Worm (Caenorhabditis elegans): Measurements from ENCODE around the gene oma-1.

The oma-1 gene

ce11 chrIV:8872958-8873357 lies 15.8 kb upstream of the oma-1 start, which contains the start of gene C09G9.3:
Gene C09G9.3, minus strand, starts transcription at chrIV:8873058.
- TF ChIP-seq mab-5 (tag; optimal IDR thresholded peaks at IDR 0.05): no peak
- no peak for TF ChIP-seq unc-120 (tag; optimal IDR thresholded peaks at IDR 0.05; ENCODE audit: poor library complexity, severe bottlenecking)
- TF ChIP-seq zip-8 (tag; optimal IDR thresholded peaks at IDR 0.05): no peak
- TF ChIP-seq lsy-2 (tag; optimal IDR thresholded peaks at IDR 0.05): no peak
- no peak for TF ChIP-seq bed-3 (GFP tag; optimal IDR thresholded peaks at IDR 0.05)
- TF ChIP-seq flh-1 (GFP tag; optimal IDR thresholded peaks at IDR 0.05): no peak
- no peak for TF ChIP-seq lin-32 (GFP tag; optimal IDR thresholded peaks at IDR 0.05)
- no peak for TF ChIP-seq ceh-39 (tag; optimal IDR thresholded peaks at IDR 0.05)
- no peak for TF ChIP-seq unc-39 (tag; optimal IDR thresholded peaks at IDR 0.05)

- TF ChIP-seq nhr-28 (tag; optimal IDR thresholded peaks at IDR 0.05) (no peak), pha-4 (tag; optimal IDR thresholded peaks at IDR 0.05) (no peak), nhr-76 (tag; optimal IDR thresholded peaks at IDR 0.05) (no peak), drap-1 (GFP tag; optimal IDR thresholded peaks at IDR 0.05) (no peak), mep-1 (tag; optimal IDR thresholded peaks at IDR 0.05) (no peak), ceh-43 (GFP tag; optimal IDR thresholded peaks at IDR 0.05) (no peak), M03D4.4 (tag; optimal IDR thresholded peaks at IDR 0.05) (no peak), unc-62 (GFP tag; optimal IDR thresholded peaks at IDR 0.05) (no peak), sem-2 (GFP tag; optimal IDR thresholded peaks at IDR 0.05) (no peak), unc-39 (tag; optimal IDR thresholded peaks at IDR 0.05) (no peak), lin-13 (tag; optimal IDR thresholded peaks at IDR 0.05) (no peak), cnd-1 (tag; optimal IDR thresholded peaks at IDR 0.05) (no peak)
Measured at ce11 chrIV:8873847-8874246, 14.9 kb upstream of the oma-1 start, which contains the start of gene hdl-2. Gene hdl-2, plus strand, starts transcription at chrIV:8874147.

ce11 chrIV:8879810-8880209 lies 9.0 kb upstream of the oma-1 start, which contains the start of gene npax-4:
Gene npax-4, minus strand, starts transcription at chrIV:8879910.
- TF ChIP-seq cnd-1 (tag; optimal IDR thresholded peaks at IDR 0.05): no peak
- no peak for TF ChIP-seq mep-1 (tag; optimal IDR thresholded peaks at IDR 0.05)
- no peak for TF ChIP-seq ces-1 (GFP tag; optimal IDR thresholded peaks at IDR 0.05)
- no peak for TF ChIP-seq sem-2 (GFP tag; optimal IDR thresholded peaks at IDR 0.05)
- TF ChIP-seq nhr-76 (tag; optimal IDR thresholded peaks at IDR 0.05): no peak
- no peak for TF ChIP-seq unc-120 (tag; optimal IDR thresholded peaks at IDR 0.05; ENCODE audit: poor library complexity, severe bottlenecking)
- no peak for TF ChIP-seq unc-62 (GFP tag; optimal IDR thresholded peaks at IDR 0.05)
- no peak for TF ChIP-seq M03D4.4 (tag; optimal IDR thresholded peaks at IDR 0.05)
- no peak for TF ChIP-seq ceh-83 (GFP tag; optimal IDR thresholded peaks at IDR 0.05)

ce11 chrIV:8881181-8881580 lies 7.6 kb upstream of the oma-1 start, which contains the start of gene C09G9.8:
Gene C09G9.8, plus strand, starts transcription at chrIV:8881481.
- no peak for TF ChIP-seq drap-1 (GFP tag; optimal IDR thresholded peaks at IDR 0.05)
- no peak for TF ChIP-seq lin-13 (tag; optimal IDR thresholded peaks at IDR 0.05)
- TF ChIP-seq bed-3 (GFP tag; optimal IDR thresholded peaks at IDR 0.05): no peak
- no peak for TF ChIP-seq unc-120 (tag; optimal IDR thresholded peaks at IDR 0.05; ENCODE audit: poor library complexity, severe bottlenecking)
- TF ChIP-seq nhr-237 (tag; optimal IDR thresholded peaks at IDR 0.05): no peak
- TF ChIP-seq unc-39 (tag; optimal IDR thresholded peaks at IDR 0.05): no peak
- no peak for TF ChIP-seq nhr-2 (tag; optimal IDR thresholded peaks at IDR 0.05)
- TF ChIP-seq tbx-8 (GFP tag; optimal IDR thresholded peaks at IDR 0.05): no peak
- no peak for TF ChIP-seq ceh-83 (GFP tag; optimal IDR thresholded peaks at IDR 0.05)
- TF ChIP-seq ceh-43 (GFP tag; optimal IDR thresholded peaks at IDR 0.05): no peak
- no peak for TF ChIP-seq cnd-1 (tag; optimal IDR thresholded peaks at IDR 0.05)
- TF ChIP-seq ces-1 (GFP tag; optimal IDR thresholded peaks at IDR 0.05): no peak
- no peak for TF ChIP-seq hlh-1 (tag; optimal IDR thresholded peaks at IDR 0.05)
- TF ChIP-seq blmp-1 (tag; optimal IDR thresholded peaks at IDR 0.05): no peak
- no peak for TF ChIP-seq M03D4.4 (tag; optimal IDR thresholded peaks at IDR 0.05)
- TF ChIP-seq ham-2 (GFP tag; optimal IDR thresholded peaks at IDR 0.05): no peak
- TF ChIP-seq pha-4 (tag; optimal IDR thresholded peaks at IDR 0.05): no peak
- no peak for TF ChIP-seq unc-62 (GFP tag; optimal IDR thresholded peaks at IDR 0.05)
- TF ChIP-seq mep-1 (tag; optimal IDR thresholded peaks at IDR 0.05): no peak

ce11 chrIV:8886228-8886627 lies 2.5 kb upstream of the oma-1 start, which contains the start of gene C09G9.5:
Gene C09G9.5, plus strand, starts transcription at chrIV:8886528.
- TF ChIP-seq nhr-12 (tag; optimal IDR thresholded peaks at IDR 0.05): no peak
- TF ChIP-seq ceh-43 (GFP tag; optimal IDR thresholded peaks at IDR 0.05): no peak
- no peak for TF ChIP-seq elt-1 (tag; optimal IDR thresholded peaks at IDR 0.05; ENCODE audit: borderline replicate concordance, insufficient read depth)
- TF ChIP-seq ham-2 (GFP tag; optimal IDR thresholded peaks at IDR 0.05): no peak
- no peak for TF ChIP-seq lin-32 (GFP tag; optimal IDR thresholded peaks at IDR 0.05)
- TF ChIP-seq flh-1 (GFP tag; optimal IDR thresholded peaks at IDR 0.05): no peak

Data from whole organism, mixed stage, embryonic.